Worm (Caenorhabditis elegans): ENCODE results near the gene K09F5.6.
A peak's percentile ranks its signal among the peaks of the same experiment; 100 is the strongest.

Gene K09F5.6

DNA sequence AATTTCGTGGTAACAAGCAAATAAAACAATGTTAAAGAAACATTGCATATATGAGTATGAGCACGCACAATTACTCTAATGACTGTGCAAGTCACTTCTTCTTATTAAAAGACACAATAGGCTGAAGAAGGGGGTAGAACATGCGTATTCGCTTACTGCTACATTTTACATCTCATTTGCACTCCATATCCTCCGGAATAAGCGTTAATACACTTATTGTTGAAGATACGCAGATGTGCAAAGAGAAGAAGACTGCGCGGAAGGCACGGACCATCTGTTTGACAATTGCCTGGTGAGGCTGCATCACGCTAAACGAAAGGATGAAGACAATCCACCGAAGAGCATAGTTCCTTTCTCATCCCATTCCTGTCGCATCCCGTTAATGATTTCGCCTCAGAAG, 6.2 kb upstream of the K09F5.6 start:
- TF ChIP-seq hmg-4 (GFP tag; optimal IDR thresholded peaks at IDR 0.05) (peak; percentile 72), ceh-36 (tag; optimal IDR thresholded peaks at IDR 0.05) (no peak), tbx-37 (GFP tag; conservative IDR thresholded peaks at IDR 0.05) (no peak), F13C5.2 (tag; optimal IDR thresholded peaks at IDR 0.05) (no peak), tbx-11 (GFP tag; IDR thresholded peaks at IDR 0.05) (no peak), sea-1 (GFP tag; conservative IDR thresholded peaks at IDR 0.05) (no peak), hnd-1 (tag; optimal IDR thresholded peaks at IDR 0.05) (no peak), ceh-13 (GFP tag; optimal IDR thresholded peaks at IDR 0.05) (no peak), ama-1 (optimal IDR thresholded peaks at IDR 0.05) (no peak)

DNA sequence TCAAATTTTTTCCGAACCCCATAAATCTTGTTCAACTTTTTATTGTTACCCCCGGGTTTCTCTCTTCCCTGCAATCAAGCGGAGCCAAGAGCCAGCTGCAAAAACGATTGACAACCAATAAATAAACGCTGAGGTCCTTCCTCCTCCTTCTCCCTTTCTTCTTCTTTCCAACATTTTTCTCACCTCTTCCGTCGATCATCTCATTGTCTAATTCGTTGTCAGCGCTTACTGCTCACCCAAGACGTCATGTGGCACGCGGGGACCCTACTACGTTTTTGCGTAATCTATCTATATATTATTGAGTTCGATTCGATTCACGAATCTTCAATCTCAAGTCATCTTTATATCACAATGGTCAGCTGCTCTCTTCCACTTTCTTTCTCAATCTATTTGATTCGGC, 3.6 kb upstream of the K09F5.6 start:
- no peak for TF ChIP-seq scrt-1 (GFP tag; IDR thresholded peaks at IDR 0.05)
- TF ChIP-seq hnd-1 (tag; optimal IDR thresholded peaks at IDR 0.05) = no peak
- no peak for TF ChIP-seq ama-1 (optimal IDR thresholded peaks at IDR 0.05)
- no peak for TF ChIP-seq ceh-36 (tag; optimal IDR thresholded peaks at IDR 0.05)
- no peak for TF ChIP-seq hmg-4 (GFP tag; optimal IDR thresholded peaks at IDR 0.05)
- no peak for TF ChIP-seq F13C5.2 (tag; optimal IDR thresholded peaks at IDR 0.05)
- TF ChIP-seq tbx-11 (GFP tag; IDR thresholded peaks at IDR 0.05) = no peak
- no peak for TF ChIP-seq aly-1 (tag; optimal IDR thresholded peaks at IDR 0.05)
- no peak for TF ChIP-seq flt-1 (GFP tag; IDR thresholded peaks at IDR 0.05)
- TF ChIP-seq sea-1 (GFP tag; conservative IDR thresholded peaks at IDR 0.05) = no peak
- TF ChIP-seq pes-1 (GFP tag; IDR thresholded peaks at IDR 0.05) = no peak
- TF ChIP-seq ets-7 (tag; optimal IDR thresholded peaks at IDR 0.05) = no peak
- no peak for TF ChIP-seq ceh-13 (GFP tag; optimal IDR thresholded peaks at IDR 0.05)
- TF ChIP-seq tra-4 (tag; optimal IDR thresholded peaks at IDR 0.05) = no peak
- TF ChIP-seq hmbx-1 (tag; optimal IDR thresholded peaks at IDR 0.05) = no peak
- TF ChIP-seq tbx-37 (GFP tag; conservative IDR thresholded peaks at IDR 0.05) = no peak
- no peak for TF ChIP-seq B0310.2 (tag; optimal IDR thresholded peaks at IDR 0.05)

ce11 chrX:7720565-7720964, 1.5 kb downstream of the K09F5.6 start:
- TF ChIP-seq ceh-36 (tag; optimal IDR thresholded peaks at IDR 0.05) (no peak), tbx-11 (GFP tag; IDR thresholded peaks at IDR 0.05) (no peak), tbx-37 (GFP tag; conservative IDR thresholded peaks at IDR 0.05) (no peak), flt-1 (GFP tag; IDR thresholded peaks at IDR 0.05) (no peak), hmg-4 (GFP tag; optimal IDR thresholded peaks at IDR 0.05) (no peak), F13C5.2 (tag; optimal IDR thresholded peaks at IDR 0.05) (no peak), hnd-1 (tag; optimal IDR thresholded peaks at IDR 0.05) (no peak), hmbx-1 (tag; optimal IDR thresholded peaks at IDR 0.05) (no peak), sea-1 (GFP tag; conservative IDR thresholded peaks at IDR 0.05) (no peak), tra-4 (tag; optimal IDR thresholded peaks at IDR 0.05) (no peak), pes-1 (GFP tag; IDR thresholded peaks at IDR 0.05) (no peak), scrt-1 (GFP tag; IDR thresholded peaks at IDR 0.05) (no peak), B0310.2 (tag; optimal IDR thresholded peaks at IDR 0.05) (no peak), aly-1 (tag; optimal IDR thresholded peaks at IDR 0.05) (no peak), ets-7 (tag; optimal IDR thresholded peaks at IDR 0.05) (no peak), ceh-13 (GFP tag; optimal IDR thresholded peaks at IDR 0.05) (no peak), ama-1 (optimal IDR thresholded peaks at IDR 0.05) (no peak)

- no peak for TF ChIP-seq tbx-11 (GFP tag; IDR thresholded peaks at IDR 0.05)
- no peak for TF ChIP-seq ceh-36 (tag; optimal IDR thresholded peaks at IDR 0.05)
- no peak for TF ChIP-seq ceh-13 (GFP tag; optimal IDR thresholded peaks at IDR 0.05)
- TF ChIP-seq ets-7 (tag; optimal IDR thresholded peaks at IDR 0.05) = no peak
- no peak for TF ChIP-seq F13C5.2 (tag; optimal IDR thresholded peaks at IDR 0.05)
- no peak for TF ChIP-seq B0310.2 (tag; optimal IDR thresholded peaks at IDR 0.05)
- TF ChIP-seq aly-1 (tag; optimal IDR thresholded peaks at IDR 0.05) = no peak
- no peak for TF ChIP-seq flt-1 (GFP tag; IDR thresholded peaks at IDR 0.05)
- no peak for TF ChIP-seq hmg-4 (GFP tag; optimal IDR thresholded peaks at IDR 0.05)
- TF ChIP-seq tbx-37 (GFP tag; conservative IDR thresholded peaks at IDR 0.05) = no peak
Observed at ce11 chrX:7724099-7724498, 5.0 kb downstream of the K09F5.6 start.

- no peak for TF ChIP-seq hmg-4 (GFP tag; optimal IDR thresholded peaks at IDR 0.05)
Observed at ce11 chrX:7725615-7726014, 6.5 kb downstream of the K09F5.6 start, which contains the start of gene spp-14. spp-14 (plus strand) TSS chrX:7725979.

- TF ChIP-seq ceh-13 (GFP tag; optimal IDR thresholded peaks at IDR 0.05) = no peak
- no peak for TF ChIP-seq aly-1 (tag; optimal IDR thresholded peaks at IDR 0.05)
- TF ChIP-seq flt-1 (GFP tag; IDR thresholded peaks at IDR 0.05) = no peak
- no peak for TF ChIP-seq tbx-37 (GFP tag; conservative IDR thresholded peaks at IDR 0.05)
- no peak for TF ChIP-seq pes-1 (GFP tag; IDR thresholded peaks at IDR 0.05)
- TF ChIP-seq scrt-1 (GFP tag; IDR thresholded peaks at IDR 0.05) = no peak
- no peak for TF ChIP-seq hmbx-1 (tag; optimal IDR thresholded peaks at IDR 0.05)
- no peak for TF ChIP-seq hmg-4 (GFP tag; optimal IDR thresholded peaks at IDR 0.05)
- TF ChIP-seq tra-4 (tag; optimal IDR thresholded peaks at IDR 0.05) = no peak
- no peak for TF ChIP-seq sea-1 (GFP tag; conservative IDR thresholded peaks at IDR 0.05)
- no peak for TF ChIP-seq B0310.2 (tag; optimal IDR thresholded peaks at IDR 0.05)
- no peak for TF ChIP-seq ets-7 (tag; optimal IDR thresholded peaks at IDR 0.05)
- no peak for TF ChIP-seq ama-1 (optimal IDR thresholded peaks at IDR 0.05)
- no peak for TF ChIP-seq tbx-11 (GFP tag; IDR thresholded peaks at IDR 0.05)
Observed at ce11 chrX:7726351-7726750, 7.3 kb downstream of the K09F5.6 start.

DNA sequence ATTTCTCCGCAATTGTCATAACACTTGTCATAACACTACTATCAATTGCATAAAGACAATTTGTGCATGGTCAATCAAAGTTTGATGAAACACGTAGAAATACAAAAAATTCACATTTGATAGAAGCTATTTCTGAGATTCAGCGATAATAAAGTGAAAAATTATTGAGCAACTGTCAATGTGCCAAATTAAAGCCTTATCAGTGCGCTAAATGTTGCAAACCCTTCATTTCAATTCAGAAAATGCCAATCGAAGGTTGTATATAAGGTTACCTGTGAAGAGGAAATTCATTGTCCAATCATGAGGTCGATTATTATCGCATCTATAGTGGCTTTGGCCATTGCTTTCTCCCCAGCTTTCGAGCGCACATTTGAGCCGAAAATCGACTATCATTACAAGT, 8.5 kb downstream of the K09F5.6 start, which contains the start of gene vit-1:
Gene vit-1 (plus strand): TSS at position 289 of the 400 bp plus-strand sequence.
- TF ChIP-seq tra-4 (tag; optimal IDR thresholded peaks at IDR 0.05) (no peak), sea-1 (GFP tag; conservative IDR thresholded peaks at IDR 0.05) (no peak), ama-1 (optimal IDR thresholded peaks at IDR 0.05) (no peak), scrt-1 (GFP tag; IDR thresholded peaks at IDR 0.05) (no peak), ets-7 (tag; optimal IDR thresholded peaks at IDR 0.05) (no peak), tbx-11 (GFP tag; IDR thresholded peaks at IDR 0.05) (no peak), pes-1 (GFP tag; IDR thresholded peaks at IDR 0.05) (no peak), B0310.2 (tag; optimal IDR thresholded peaks at IDR 0.05) (no peak), ceh-13 (GFP tag; optimal IDR thresholded peaks at IDR 0.05) (no peak), hmg-4 (GFP tag; optimal IDR thresholded peaks at IDR 0.05) (no peak), flt-1 (GFP tag; IDR thresholded peaks at IDR 0.05) (no peak), tbx-37 (GFP tag; conservative IDR thresholded peaks at IDR 0.05) (no peak), ceh-36 (tag; optimal IDR thresholded peaks at IDR 0.05) (no peak)

ce11 chrX:7733571-7733970, 14.5 kb downstream of the K09F5.6 start:
- no peak for TF ChIP-seq hmg-4 (GFP tag; optimal IDR thresholded peaks at IDR 0.05)
- no peak for TF ChIP-seq ama-1 (optimal IDR thresholded peaks at IDR 0.05)
- no peak for TF ChIP-seq B0310.2 (tag; optimal IDR thresholded peaks at IDR 0.05)
- no peak for TF ChIP-seq tbx-11 (GFP tag; IDR thresholded peaks at IDR 0.05)
- no peak for TF ChIP-seq tbx-37 (GFP tag; conservative IDR thresholded peaks at IDR 0.05)
- TF ChIP-seq ets-7 (tag; optimal IDR thresholded peaks at IDR 0.05) = no peak
- TF ChIP-seq ceh-36 (tag; optimal IDR thresholded peaks at IDR 0.05) = no peak
